Fruit fly (Drosophila melanogaster): ENCODE data around the gene Tmem214.

DNA sequence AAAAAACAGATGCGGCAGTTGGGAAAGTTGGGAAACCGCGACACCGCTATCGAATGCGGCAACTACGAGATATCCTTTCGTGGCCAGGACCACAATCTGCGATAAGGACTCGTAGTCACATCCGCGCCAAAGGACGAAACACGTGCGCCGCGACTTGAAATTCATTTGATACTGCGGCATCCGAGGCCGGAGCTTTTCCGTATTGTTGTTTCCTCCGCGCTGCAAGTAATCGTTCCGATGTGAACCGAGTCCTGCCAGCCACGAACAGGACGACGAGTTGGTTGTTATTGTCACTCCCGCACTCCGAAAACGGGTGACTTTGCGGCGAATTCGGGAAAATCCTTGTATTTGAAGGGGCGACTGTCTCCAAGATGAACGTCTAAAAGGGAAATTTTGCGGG, 6.1 kb downstream of the Tmem214 start, which contains the start of gene dpr2:
- TF ChIP-seq pan (optimal IDR thresholded peaks at IDR 0.05) = no peak
- TF ChIP-seq EcR (GFP tag; optimal IDR thresholded peaks at IDR 0.05) = no peak
- TF ChIP-seq psq (optimal IDR thresholded peaks at IDR 0.05) = no peak
